Fruit fly (Drosophila melanogaster): ENCODE results near the gene CG13737.

CG13737 gene

dm6 chr3L:13862403-13862802, 16.4 kb upstream of the CG13737 start (continued):
- TF ChIP-seq CG9817 (tag; optimal IDR thresholded peaks at IDR 0.05), result peak; percentile 92
- TF ChIP-seq CG14667 (GFP tag; IDR thresholded peaks at IDR 0.05), result peak; percentile 95
- TF ChIP-seq H15 (GFP tag; IDR thresholded peaks at IDR 0.05), result peak; percentile 86
- TF ChIP-seq CG17385 (GFP tag; optimal IDR thresholded peaks at IDR 0.05), result peak; percentile 70
- no peak for TF ChIP-seq pan (optimal IDR thresholded peaks at IDR 0.05)
- peak in 1 of 2 experiments; percentile 80 for TF ChIP-seq pan (GFP tag; optimal IDR thresholded peaks at IDR 0.05 in 1 of 2, IDR thresholded peaks at IDR 0.05 in 1 of 2)
- no peak for TF ChIP-seq HLHmδ (GFP tag; optimal IDR thresholded peaks at IDR 0.05)
- TF ChIP-seq amos (GFP tag; IDR thresholded peaks at IDR 0.05; ENCODE audit: partially characterized antibody), result peak; percentile 75
- no peak for TF ChIP-seq Kr (GFP tag; optimal IDR thresholded peaks at IDR 0.05)
- no peak for TF ChIP-seq Tbp (GFP tag; optimal IDR thresholded peaks at IDR 0.05)
- peak; percentile 0 for TF ChIP-seq pfk (GFP tag; optimal IDR thresholded peaks at IDR 0.05)
- TF ChIP-seq CG6765 (GFP tag; optimal IDR thresholded peaks at IDR 0.05), result no peak
- peak; percentile 73 for TF ChIP-seq tup (GFP tag; optimal IDR thresholded peaks at IDR 0.05)
- TF ChIP-seq repo (GFP tag; optimal IDR thresholded peaks at IDR 0.05), result no peak
- TF ChIP-seq CG11085 (GFP tag; IDR thresholded peaks at IDR 0.05), result peak; percentile 87
- peak; percentile 83 for TF ChIP-seq Atf-2 (GFP tag; optimal IDR thresholded peaks at IDR 0.05)
- TF ChIP-seq org-1 (GFP tag; optimal IDR thresholded peaks at IDR 0.05), result peak; percentile 60
- TF ChIP-seq Xbp1 (GFP tag; optimal IDR thresholded peaks at IDR 0.05), result peak; percentile 94
- peak; percentile 97 for TF ChIP-seq CG9932 (GFP tag; IDR thresholded peaks at IDR 0.05)
- no peak for TF ChIP-seq CG8478 (optimal IDR thresholded peaks at IDR 0.05)
- TF ChIP-seq Rx (GFP tag; IDR thresholded peaks at IDR 0.05), result peak; percentile 49; the same call in 1 of the 2 replicates
- TF ChIP-seq ranshi (GFP tag; IDR thresholded peaks at IDR 0.05), result peak; percentile 74
- peak; percentile 90 for TF ChIP-seq CG7839 (tag; optimal IDR thresholded peaks at IDR 0.05)
- no peak for TF ChIP-seq sc (optimal IDR thresholded peaks at IDR 0.05)
- peak; percentile 46 for TF ChIP-seq sc (GFP tag; optimal IDR thresholded peaks at IDR 0.05)
- no peak for TF ChIP-seq Lpt (GFP tag; optimal IDR thresholded peaks at IDR 0.05)
- no peak for TF ChIP-seq Elba2 (GFP tag; optimal IDR thresholded peaks at IDR 0.05)
- TF ChIP-seq HLH54F (GFP tag; optimal IDR thresholded peaks at IDR 0.05), result peak; percentile 89
- no peak; the same call in 2 of the 3 replicates for TF ChIP-seq CG17361 (GFP tag; IDR thresholded peaks at IDR 0.05)
- peak; percentile 82 for TF ChIP-seq E2f1 (GFP tag; IDR thresholded peaks at IDR 0.05)
- TF ChIP-seq Hmr (GFP tag; optimal IDR thresholded peaks at IDR 0.05), result peak; percentile 88
- TF ChIP-seq da (GFP tag; optimal IDR thresholded peaks at IDR 0.05), result peak; percentile 87
- TF ChIP-seq CG18262 (tag; optimal IDR thresholded peaks at IDR 0.05), result no peak
- no peak for TF ChIP-seq CG5245 (GFP tag; optimal IDR thresholded peaks at IDR 0.05)
- TF ChIP-seq tin (GFP tag; optimal IDR thresholded peaks at IDR 0.05), result no peak
- peak; percentile 90 for TF ChIP-seq mirr (GFP tag; optimal IDR thresholded peaks at IDR 0.05)
- no peak for TF ChIP-seq CG18764 (GFP tag; optimal IDR thresholded peaks at IDR 0.05)
- TF ChIP-seq CG1832 (GFP tag; optimal IDR thresholded peaks at IDR 0.05), result peak; percentile 31
- TF ChIP-seq Trl (optimal IDR thresholded peaks at IDR 0.05), result no peak
- peak; percentile 82 for TF ChIP-seq Trl (GFP tag; optimal IDR thresholded peaks at IDR 0.05)
- peak; percentile 78 for TF ChIP-seq en (GFP tag; optimal IDR thresholded peaks at IDR 0.05)
- TF ChIP-seq CG13123 (GFP tag; optimal IDR thresholded peaks at IDR 0.05), result no peak
- peak; percentile 90 for TF ChIP-seq CG11247 (GFP tag; IDR thresholded peaks at IDR 0.05)
- no peak for TF ChIP-seq Eip74EF (GFP tag; optimal IDR thresholded peaks at IDR 0.05)
- peak; percentile 83 for TF ChIP-seq Dek (tag; optimal IDR thresholded peaks at IDR 0.05)
- no peak for TF ChIP-seq CG2202 (tag; optimal IDR thresholded peaks at IDR 0.05)
- TF ChIP-seq CG13296 (GFP tag; optimal IDR thresholded peaks at IDR 0.05), result peak; percentile 76
- peak; percentile 94 for TF ChIP-seq CG10366 (GFP tag; IDR thresholded peaks at IDR 0.05)
- TF ChIP-seq wek (GFP tag; optimal IDR thresholded peaks at IDR 0.05), result peak; percentile 56
- TF ChIP-seq lov (optimal IDR thresholded peaks at IDR 0.05), result no peak
- TF ChIP-seq lov (GFP tag; IDR thresholded peaks at IDR 0.05), result peak; percentile 88
- TF ChIP-seq fru (optimal IDR thresholded peaks at IDR 0.05), result no peak
- no peak for TF ChIP-seq CG5180 (GFP tag; optimal IDR thresholded peaks at IDR 0.05)
- peak; percentile 96 for TF ChIP-seq CG14014 (GFP tag; IDR thresholded peaks at IDR 0.05)
